Fruit fly (Drosophila melanogaster) Kc167 (cell line): ENCODE data around the gene CG43292.

ENCODE experiments used
- Myc ChIP-seq: fragments of >200 bp; optimal IDR thresholded peaks from 2 replicates; lab custom pipeline; 2017; ENCODE audit warnings: missing external identifiers
- Sin3A ChIP-seq: fragments of >200 bp; optimal IDR thresholded peaks from 2 replicates; lab custom pipeline; 2018; ENCODE audit warnings: missing external identifiers
- h ChIP-seq: fragments of >200 bp; optimal IDR thresholded peaks from 3 replicates; lab custom pipeline; 2018; ENCODE audit warnings: missing external identifiers
- insv ChIP-seq: fragments of >200 bp; optimal IDR thresholded peaks from 3 replicates; lab custom pipeline; 2018; ENCODE audit warnings: missing external identifiers
- psq ChIP-seq: fragments of >200 bp; optimal IDR thresholded peaks from 2 replicates; lab custom pipeline; 2017; ENCODE audit warnings: missing external identifiers
- ttk ChIP-seq: sonication (Bioruptor generic); optimal IDR thresholded peaks from 2 replicates; lab custom pipeline; 2017; ENCODE audit warnings: missing external identifiers

CG43292 gene

DNA sequence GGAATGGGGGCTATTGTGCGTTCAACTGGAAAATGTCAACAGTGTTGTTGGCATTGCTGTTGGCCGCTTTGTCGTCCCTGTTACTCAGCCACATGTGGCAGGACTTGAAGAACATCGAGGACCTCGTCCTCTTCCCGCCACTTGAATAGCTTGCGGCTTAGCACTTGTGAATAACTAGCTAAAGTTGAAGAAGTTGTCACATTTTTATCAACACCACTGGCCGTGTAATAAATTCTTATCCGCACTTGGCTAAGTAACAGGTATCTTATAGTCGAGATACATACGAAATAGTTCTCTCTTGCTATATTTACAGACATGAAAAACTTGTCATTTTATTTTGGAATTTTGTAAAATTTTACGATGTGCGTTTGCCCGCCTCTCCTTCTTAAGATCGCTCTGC, at the start of gene CG43292:
Gene CG43292, plus strand, starts transcription at position 301 of the 400 bp plus-strand sequence.
- no peak for TF ChIP-seq Sin3A
- TF ChIP-seq Myc (lab: Kevin White, UChicago): no peak
- no peak for TF ChIP-seq h (lab: Kevin White, UChicago)
- TF ChIP-seq insv: no peak
- no peak for TF ChIP-seq ttk
- no peak for TF ChIP-seq psq (lab: Kevin White, UChicago)

DNA sequence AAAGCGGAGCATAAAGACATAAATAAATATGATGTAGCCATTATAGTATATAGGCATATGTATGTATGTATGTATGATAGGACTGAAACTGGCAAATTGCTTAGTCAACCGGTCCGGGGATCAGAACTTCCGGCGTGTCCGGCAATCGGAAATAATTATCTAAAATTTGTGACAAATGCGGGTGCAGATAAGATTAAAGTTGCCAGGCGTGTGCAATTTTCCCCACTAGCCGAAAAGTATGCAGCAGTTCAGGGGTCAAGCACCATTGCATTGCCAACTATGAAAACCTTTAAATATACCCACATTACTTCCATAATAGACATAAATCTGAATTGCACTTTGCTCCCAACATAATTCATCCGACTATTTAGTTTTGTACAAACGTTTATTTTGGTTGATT, 43.1 kb upstream of the CG43292 start:
- TF ChIP-seq psq (lab: Kevin White, UChicago): no peak
- no peak for TF ChIP-seq insv
- no peak for TF ChIP-seq h (lab: Kevin White, UChicago)
- no peak for TF ChIP-seq Myc (lab: Kevin White, UChicago)

DNA sequence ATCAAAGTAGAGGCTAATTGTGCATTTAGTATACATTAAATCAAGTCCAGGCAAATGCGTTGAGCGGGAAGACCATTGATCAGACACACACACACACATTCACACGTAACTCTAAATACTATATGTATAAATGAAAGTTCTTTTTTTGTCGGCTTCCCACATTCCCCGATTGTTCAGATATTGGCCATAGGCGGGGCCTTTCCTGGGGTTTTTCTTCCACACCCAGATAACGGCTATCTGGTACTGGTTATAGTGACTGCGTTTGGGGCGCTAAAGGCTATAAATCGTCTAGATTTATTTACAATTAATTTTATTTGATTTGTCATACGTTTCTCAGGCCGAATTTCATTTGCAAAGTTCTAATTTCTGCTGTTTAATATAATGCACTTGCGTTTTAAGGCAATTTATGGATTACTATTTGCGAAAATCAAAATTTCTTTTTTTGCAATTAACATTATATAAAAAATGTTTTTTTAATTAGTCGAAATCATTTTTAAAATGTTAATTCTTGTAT, 42.5 kb upstream of the CG43292 start:
- TF ChIP-seq Sin3A (no peak), ttk (no peak), Myc (lab: Kevin White, UChicago) (no peak), insv (no peak)

DNA sequence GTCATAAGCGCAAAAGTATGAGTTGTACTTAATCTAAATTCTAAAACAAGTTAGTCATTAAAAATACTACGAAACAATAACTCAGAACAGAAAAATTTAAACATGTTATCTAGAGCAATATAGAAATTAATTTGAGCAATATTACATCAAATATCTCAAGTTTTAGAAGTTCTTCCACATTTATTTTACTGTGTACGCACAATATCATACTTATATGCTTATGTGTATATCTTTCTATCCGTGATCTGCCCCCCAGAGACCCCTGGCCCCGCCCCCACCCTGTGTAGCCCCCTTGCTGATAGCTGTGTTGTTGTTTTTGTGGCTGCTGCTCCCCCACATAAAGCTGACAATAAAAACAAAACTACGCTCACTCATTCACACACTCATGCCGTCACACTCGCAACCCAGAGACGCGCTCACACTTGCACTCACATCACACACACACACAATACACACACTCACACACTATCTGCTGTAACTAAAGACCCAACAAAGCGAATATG, 42.0 kb upstream of the CG43292 start:
- no peak for TF ChIP-seq Sin3A
- TF ChIP-seq psq (lab: Kevin White, UChicago): no peak
- TF ChIP-seq ttk: no peak
- no peak for TF ChIP-seq insv
- TF ChIP-seq h (lab: Kevin White, UChicago): no peak
- TF ChIP-seq Myc (lab: Kevin White, UChicago): no peak

DNA sequence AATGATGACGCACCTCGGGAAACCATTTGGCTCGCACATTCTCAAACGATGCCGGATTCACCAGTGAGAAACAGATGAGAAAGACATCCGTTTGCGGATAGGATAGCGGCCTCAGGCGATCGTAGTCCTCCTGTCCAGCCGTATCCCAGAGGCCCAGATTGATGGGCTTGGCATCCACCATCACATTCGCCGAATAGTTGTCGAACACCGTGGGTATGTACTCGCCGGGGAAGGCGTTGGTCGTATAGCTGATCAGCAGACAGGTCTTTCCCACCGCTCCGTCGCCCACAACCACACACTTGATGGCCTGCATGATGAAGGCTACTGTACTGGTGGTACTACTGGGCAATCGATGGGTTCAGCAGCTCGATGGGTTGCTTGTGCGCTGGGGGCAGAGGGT, 41.2 kb upstream of the CG43292 start:
- TF ChIP-seq h (lab: Kevin White, UChicago) (no peak), ttk (no peak), Sin3A (no peak), psq (lab: Kevin White, UChicago) (no peak), Myc (lab: Kevin White, UChicago) (no peak), insv (no peak)

DNA sequence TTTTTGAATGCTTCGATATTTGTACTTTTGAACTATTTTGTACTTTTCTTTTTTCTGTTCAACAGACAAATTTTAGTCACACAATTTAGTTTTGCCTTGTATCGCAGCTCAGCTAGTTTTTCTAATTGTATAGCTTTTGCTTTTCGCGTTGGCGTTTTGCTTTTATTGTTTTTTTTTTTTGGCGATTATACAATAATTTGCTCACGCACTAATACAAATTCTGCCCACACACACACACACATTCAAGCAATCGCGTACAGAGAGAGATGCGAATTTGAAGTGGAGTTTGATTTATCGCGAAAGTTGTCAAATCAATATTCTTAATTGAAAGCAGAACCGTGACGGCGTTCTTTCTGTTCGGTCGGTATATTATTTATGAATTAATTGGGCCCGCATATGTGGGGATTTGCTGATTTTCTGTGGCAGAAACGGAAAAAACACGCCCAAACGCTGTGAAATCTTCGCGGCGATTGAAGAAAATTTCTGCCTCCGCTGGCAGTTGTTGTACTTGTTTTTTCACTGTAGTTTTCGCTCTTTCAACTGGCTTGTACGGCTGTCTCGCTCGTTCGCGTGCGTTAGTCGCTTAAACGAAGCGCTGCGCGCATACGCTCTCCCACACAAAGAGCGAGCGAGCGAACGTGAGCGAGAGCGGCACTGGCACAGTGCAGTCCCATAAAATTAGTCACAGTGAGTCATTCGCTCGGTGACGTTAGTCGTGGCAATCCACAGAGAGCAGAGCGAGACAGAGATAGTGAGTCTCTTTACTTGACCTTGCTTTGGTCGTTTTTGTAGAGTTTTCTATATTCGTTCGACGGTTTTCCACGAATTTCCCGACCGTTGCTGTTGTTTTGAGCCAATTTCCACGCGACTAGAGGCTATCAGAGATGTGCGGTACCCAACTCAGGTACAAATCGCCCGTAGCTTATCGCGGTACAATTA, 40.4 kb upstream of the CG43292 start, which contains the start of gene Rac2:
Gene Rac2, minus strand, starts transcription at position 476 of the 939 bp plus-strand sequence.
- TF ChIP-seq insv (no peak), h (lab: Kevin White, UChicago) (no peak), Myc (lab: Kevin White, UChicago) (no peak), psq (lab: Kevin White, UChicago) (no peak), Sin3A (no peak), ttk (no peak)

DNA sequence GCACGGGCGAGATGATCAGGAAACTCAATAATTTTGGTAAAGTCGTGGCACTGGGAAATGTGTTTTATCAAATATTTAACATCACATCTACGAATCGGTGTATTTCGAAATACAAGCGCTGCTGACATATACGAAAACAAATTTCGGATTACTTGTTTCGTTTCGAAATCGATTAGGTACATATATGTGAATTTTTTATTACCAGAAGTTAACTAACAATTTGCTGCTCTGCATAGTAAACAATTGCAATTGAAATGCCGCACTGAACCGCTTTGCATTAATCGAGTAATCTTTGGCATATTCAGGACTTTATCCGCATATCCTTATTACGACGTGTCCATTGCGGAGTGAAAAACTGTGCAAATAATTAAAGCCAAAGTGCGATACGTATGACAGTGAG, 38.0 kb upstream of the CG43292 start, which contains the start of gene CG14835:
Gene CG14835, minus strand, starts transcription at position 101 of the 400 bp plus-strand sequence.
- no peak for TF ChIP-seq h (lab: Kevin White, UChicago)
- TF ChIP-seq Sin3A: no peak
- TF ChIP-seq ttk: no peak
- TF ChIP-seq psq (lab: Kevin White, UChicago): no peak
- TF ChIP-seq insv: no peak
- TF ChIP-seq Myc (lab: Kevin White, UChicago): no peak

DNA sequence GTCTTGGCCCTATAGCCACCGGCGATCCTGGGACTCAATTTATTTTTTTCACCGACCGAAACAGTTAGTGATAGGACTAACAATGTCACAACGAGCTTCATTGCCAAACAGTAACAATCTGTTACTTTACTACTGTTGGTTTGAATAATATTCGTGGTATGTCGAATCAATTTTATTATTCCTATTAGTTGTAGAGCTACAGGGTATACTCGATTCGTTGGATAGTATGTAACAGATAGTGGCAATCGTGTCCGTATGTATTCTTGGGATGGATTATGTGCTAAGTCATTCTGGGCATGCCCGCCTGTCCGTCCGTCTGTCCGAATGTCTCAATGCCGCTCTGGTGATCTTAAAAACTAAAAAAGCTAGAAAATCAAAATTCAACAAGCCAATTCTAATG, 36.1 kb upstream of the CG43292 start, which contains the start of gene sphinx1:
Gene sphinx1, minus strand, starts transcription at position 101 of the 400 bp plus-strand sequence.
- TF ChIP-seq Myc (lab: Kevin White, UChicago) (no peak), insv (no peak), h (lab: Kevin White, UChicago) (no peak), Sin3A (no peak), ttk (no peak), psq (lab: Kevin White, UChicago) (no peak)

DNA sequence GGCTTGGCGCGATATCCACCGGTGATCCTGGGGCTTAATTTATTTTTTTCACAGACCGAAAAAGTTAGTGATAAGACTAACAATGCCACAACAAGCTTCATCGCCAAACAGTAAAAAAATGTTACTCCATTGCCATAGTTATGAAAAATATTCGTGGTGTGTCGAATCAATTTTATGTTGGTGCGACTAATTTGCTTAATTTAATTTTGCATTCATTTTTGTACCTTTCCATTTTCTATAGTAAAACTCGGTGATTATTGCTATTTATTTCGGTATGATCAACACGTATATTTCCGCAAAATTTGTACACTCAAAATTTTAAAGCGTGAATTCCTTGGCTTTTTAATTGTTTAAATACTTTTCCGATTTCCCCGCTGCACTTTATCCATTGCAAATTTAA, 34.7 kb upstream of the CG43292 start, which contains the start of gene sphinx2:
Gene sphinx2, minus strand, starts transcription at position 101 of the 400 bp plus-strand sequence.
- TF ChIP-seq insv (no peak), h (lab: Kevin White, UChicago) (no peak)

DNA sequence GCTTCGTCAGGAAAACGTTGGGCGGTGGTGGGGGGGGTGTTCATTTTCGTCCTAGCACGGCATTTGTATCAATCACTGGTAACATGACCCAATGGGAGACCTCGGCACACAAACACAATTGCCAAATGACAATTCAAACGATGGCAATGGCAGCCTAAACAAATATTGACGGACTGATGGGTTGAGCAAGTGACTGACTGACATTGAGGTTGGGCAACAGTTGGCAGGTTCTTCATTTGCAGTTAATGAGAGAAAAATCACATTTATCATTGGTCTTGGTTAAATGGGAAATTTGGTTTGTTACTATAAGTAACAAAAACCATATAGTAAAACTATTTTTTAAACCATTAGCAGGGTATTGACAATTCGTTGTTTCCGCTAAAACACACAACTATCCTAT, 26.3 kb upstream of the CG43292 start:
- TF ChIP-seq psq (lab: Kevin White, UChicago) (no peak), insv (no peak), ttk (no peak), Sin3A (no peak), Myc (lab: Kevin White, UChicago) (no peak), h (lab: Kevin White, UChicago) (no peak)

DNA sequence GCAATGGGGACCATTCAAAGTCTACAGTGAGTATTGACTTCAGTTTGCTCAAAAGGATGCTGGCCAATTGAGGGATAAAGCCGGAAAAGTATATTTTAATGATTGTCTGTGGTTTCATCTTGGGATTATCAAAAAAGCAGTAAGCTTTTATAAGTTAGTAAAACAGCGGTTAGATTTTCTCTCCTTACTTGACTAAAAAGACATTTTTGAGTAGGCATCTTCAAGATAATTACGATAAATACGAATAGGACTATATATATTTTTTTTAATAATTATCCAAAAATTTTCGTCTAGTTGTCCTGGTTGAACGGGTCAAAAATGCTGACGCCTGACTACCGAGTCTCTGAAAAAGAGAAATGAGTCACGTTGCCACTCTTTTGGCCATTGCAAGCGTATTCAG, 24.8 kb upstream of the CG43292 start, which contains the start of gene CG33278:
Gene CG33278, plus strand, starts transcription at position 301 of the 400 bp plus-strand sequence.
- no peak for TF ChIP-seq psq (lab: Kevin White, UChicago)
- no peak for TF ChIP-seq Sin3A
- TF ChIP-seq ttk: no peak
- TF ChIP-seq Myc (lab: Kevin White, UChicago): no peak
- TF ChIP-seq h (lab: Kevin White, UChicago): no peak
- TF ChIP-seq insv: no peak

DNA sequence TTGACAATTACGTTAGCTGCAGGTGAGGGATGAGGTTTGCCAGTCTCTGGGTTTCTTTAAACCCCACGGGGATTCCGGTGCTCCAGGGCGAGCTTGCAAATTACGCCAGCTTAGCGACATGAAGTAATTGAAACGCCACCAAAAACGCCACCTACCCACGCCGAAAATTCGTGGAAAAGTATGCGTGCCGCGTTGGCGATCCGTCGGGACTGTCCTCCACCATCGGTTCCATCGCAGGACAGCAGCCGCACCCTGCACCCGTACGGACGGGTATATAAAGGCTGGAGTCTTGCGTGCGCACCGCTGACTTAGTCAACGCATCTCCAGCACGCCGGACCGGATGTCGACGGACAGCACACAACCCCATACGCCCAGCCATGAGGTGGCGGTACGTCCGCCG, 19.5 kb upstream of the CG43292 start, which contains the start of gene ppk26:
Gene ppk26, plus strand, starts transcription at position 301 of the 400 bp plus-strand sequence.
- TF ChIP-seq ttk (no peak), insv (no peak), psq (lab: Kevin White, UChicago) (no peak), Sin3A (no peak), h (lab: Kevin White, UChicago) (no peak), Myc (lab: Kevin White, UChicago) (no peak)
